Worm (Caenorhabditis elegans) whole organism, young adult: ENCODE data around the gene lig-1.

Experiments used
- F33H1.4 ChIP-seq: fragments of 200-800 bp; sonication (Bioruptor generic); IDR thresholded peaks from 2 replicates; pipeline ENCODE4 v1.3.6; 2022; ENCODE audit warnings: missing genetic modification reagents, missing genetic modification characterization, missing compliant biosample characterization
- atf-7 ChIP-seq: sonication (generic microtip); optimal IDR thresholded peaks from 2 replicates; lab custom pipeline; 2017; ENCODE audit warnings: mild to moderate bottlenecking, missing genetic modification characterization, missing compliant biosample characterization
- ccch-3 ChIP-seq: fragments of 200-800 bp; sonication (Bioruptor generic); optimal IDR thresholded peaks from 2 replicates; lab custom pipeline; 2018; ENCODE audit warnings: mild to moderate bottlenecking, missing genetic modification characterization, missing compliant biosample characterization
- efl-1 ChIP-seq: fragments of 150-350 bp; optimal IDR thresholded peaks from 2 replicates; lab custom pipeline; 2014; ENCODE audit warnings: missing biosample characterization, missing genetic modification reagents, missing genetic modification characterization
- gei-17 ChIP-seq: fragments of 200-800 bp; sonication (Bioruptor generic); optimal IDR thresholded peaks from 2 replicates; lab custom pipeline; 2018; ENCODE audit warnings: mild to moderate bottlenecking, missing genetic modification characterization, missing compliant biosample characterization
- lin-35 ChIP-seq, 3 experiments: fragments of 150-350 bp in 2 of 3; sonication (generic microtip) in 1 of 3; optimal IDR thresholded peaks; 2 replicates each; lab custom pipeline; 2014 to 2018; ENCODE audit warnings: missing biosample characterization in 3 of 3, missing genetic modification characterization in 3 of 3, missing genetic modification reagents in 3 of 3
- snpc-1.1 ChIP-seq: sonication (generic microtip); optimal IDR thresholded peaks from 2 replicates; lab custom pipeline; 2017; ENCODE audit warnings: missing genetic modification characterization, mild to moderate bottlenecking, missing compliant biosample characterization, antibody characterized with exemption, moderate library complexity, missing genotype, missing genetic modification reagents; ENCODE audit not compliant: insufficient read depth
- snpc-4 ChIP-seq, 5 experiments: fragments of 150-350 bp in 1 of 5; sonication (generic microtip) in 4 of 5; optimal IDR thresholded peaks; 2 replicates each; lab custom pipeline; 2014 to 2018; ENCODE audit warnings: missing genetic modification characterization in 5 of 5, missing biosample characterization in 3 of 5, antibody characterized with exemption in 2 of 5, mild to moderate bottlenecking in 2 of 5, missing compliant biosample characterization in 2 of 5, missing genotype in 2 of 5, moderate library complexity in 2 of 5, missing genetic modification reagents in 1 of 5
- unc-62 ChIP-seq: fragments of 150-350 bp; optimal IDR thresholded peaks from 2 replicates; lab custom pipeline; 2014; ENCODE audit warnings: missing biosample characterization, missing genetic modification reagents, missing genetic modification characterization
- ztf-18 ChIP-seq: sonication (generic microtip); optimal IDR thresholded peaks from 2 replicates; lab custom pipeline; 2016; ENCODE audit warnings: missing genotype, mild to moderate bottlenecking, missing genetic modification characterization, missing compliant biosample characterization

- TF ChIP-seq ccch-3, result no peak
- no peak for TF ChIP-seq gei-17
- TF ChIP-seq efl-1 (GFP tag; lab: Kevin White, UChicago), result no peak
- TF ChIP-seq unc-62 (GFP tag; lab: Kevin White, UChicago), result no peak
- TF ChIP-seq ztf-18 (tag; lab: Kevin White, UChicago), result no peak
- no peak for TF ChIP-seq F33H1.4 (GFP tag; lab: Robert Waterston, UW)
- no peak for TF ChIP-seq lin-35 (GFP tag; optimal IDR thresholded peaks at IDR 0.05; lab: Kevin White, UChicago)
- no peak for TF ChIP-seq atf-7 (tag; lab: Kevin White, UChicago)
- TF ChIP-seq snpc-4 (GFP tag; optimal IDR thresholded peaks at IDR 0.05; lab: Kevin White, UChicago), result no peak
- no peak for TF ChIP-seq snpc-4 (tag; optimal IDR thresholded peaks at IDR 0.05; lab: Kevin White, UChicago)
- no peak for TF ChIP-seq snpc-1.1
Measured at ce11 chrV:10859775-10860174, 45.9 kb downstream of the lig-1 start.
